Fruit fly (Drosophila melanogaster): ENCODE measurements around the gene exex.

DNA sequence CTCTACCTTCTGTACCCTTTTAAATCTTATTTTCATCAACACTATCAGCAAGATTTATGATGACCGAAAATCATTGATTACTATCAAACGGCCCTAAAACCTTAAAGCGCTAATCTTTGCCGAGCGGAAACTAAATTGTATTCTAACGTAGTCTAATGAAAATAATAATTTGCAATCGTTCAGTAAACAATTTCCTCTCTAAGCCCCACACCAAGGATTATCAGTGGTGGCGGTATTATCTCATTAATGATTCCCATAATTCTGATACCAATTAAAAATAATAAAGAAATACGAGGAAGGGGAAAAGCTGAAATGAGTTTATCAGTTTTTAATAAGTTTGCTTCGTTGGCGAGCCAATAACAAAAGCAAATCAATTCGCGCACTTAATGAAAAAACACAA, 4.0 kb upstream of the exex start:
- TF ChIP-seq CG14655 (GFP tag; optimal IDR thresholded peaks at IDR 0.05) (no peak), Pif1B (GFP tag; optimal IDR thresholded peaks at IDR 0.05) (no peak), CG12605 (GFP tag; IDR thresholded peaks at IDR 0.05) (no peak), CG15710 (tag; optimal IDR thresholded peaks at IDR 0.05) (no peak), CG17806 (tag; optimal IDR thresholded peaks at IDR 0.05) (no peak)
